Worm (Caenorhabditis elegans) whole organism, L1 larva: ENCODE data around the gene ZK512.2.

Source experiments
- C16A3.4 ChIP-seq: fragments of 150-350 bp; optimal IDR thresholded peaks from 2 replicates; lab custom pipeline; 2014; ENCODE audit warnings: missing biosample characterization, missing genetic modification characterization
- C34B4.2 ChIP-seq: sonication (generic microtip); optimal IDR thresholded peaks from 2 replicates; lab custom pipeline; 2017; ENCODE audit warnings: mild to moderate bottlenecking, missing genetic modification characterization, missing compliant biosample characterization
- alr-1 ChIP-seq: fragments of 200-800 bp; sonication (Bioruptor generic); optimal IDR thresholded peaks from 2 replicates; lab custom pipeline; 2018; ENCODE audit warnings: borderline replicate concordance, mild to moderate bottlenecking, missing genetic modification characterization, missing compliant biosample characterization
- aly-2 ChIP-seq: fragments of 150-350 bp; optimal IDR thresholded peaks from 2 replicates; lab custom pipeline; 2014; ENCODE audit warnings: missing biosample characterization, missing genetic modification characterization
- blmp-1 ChIP-seq: fragments of 150-350 bp; optimal IDR thresholded peaks from 2 replicates; lab custom pipeline; 2014; ENCODE audit warnings: missing biosample characterization, missing genetic modification characterization
- ceh-63 ChIP-seq: fragments of 200-800 bp; sonication (Bioruptor generic); optimal IDR thresholded peaks from 2 replicates; lab custom pipeline; 2018; ENCODE audit warnings: mild to moderate bottlenecking, missing genetic modification characterization, missing compliant biosample characterization
- ces-1 ChIP-seq: fragments of 150-350 bp; optimal IDR thresholded peaks from 2 replicates; lab custom pipeline; 2014; ENCODE audit warnings: missing biosample characterization, missing genetic modification reagents, missing genetic modification characterization
- dpl-1 ChIP-seq, 3 experiments: fragments of 150-350 bp in 2 of 3; sonication (generic microtip) in 1 of 3; optimal IDR thresholded peaks; 2 replicates each; lab custom pipeline; 2014 to 2017; ENCODE audit warnings: missing biosample characterization in 3 of 3, missing genetic modification characterization in 3 of 3, missing genetic modification reagents in 3 of 3
- dsc-1 ChIP-seq: sonication (generic microtip); optimal IDR thresholded peaks from 2 replicates; lab custom pipeline; 2016; ENCODE audit warnings: mild to moderate bottlenecking, missing genetic modification characterization, missing compliant biosample characterization
- efl-1 ChIP-seq, 4 experiments: fragments of 150-350 bp; optimal IDR thresholded peaks in 3 of 4; peaks in 1 of 4; 1 replicate in 1 of 4; 2 replicates in 3 of 4; lab custom pipeline; 2014; ENCODE audit warnings: missing biosample characterization in 2 of 4, missing genetic modification characterization in 2 of 4, missing genetic modification reagents in 2 of 4
- egl-13 ChIP-seq: sonication (generic microtip); optimal IDR thresholded peaks from 2 replicates; lab custom pipeline; 2016; ENCODE audit warnings: missing genotype, missing genetic modification reagents, missing genetic modification characterization, missing compliant biosample characterization
- egl-27 ChIP-seq, 2 experiments: fragments of 150-350 bp in 1 of 2; sonication (generic microtip); optimal IDR thresholded peaks; 3 replicates each; lab custom pipeline; 2017 to 2018; ENCODE audit warnings: missing biosample characterization in 2 of 2, missing genetic modification characterization in 2 of 2, missing genetic modification reagents in 2 of 2
- elt-2 ChIP-seq: sonication (generic microtip); optimal IDR thresholded peaks from 2 replicates; lab custom pipeline; 2016; ENCODE audit warnings: missing genetic modification characterization, mild to moderate bottlenecking, inconsistent platforms, missing compliant biosample characterization, missing genetic modification reagents
- fkh-10 ChIP-seq: sonication (generic microtip); optimal IDR thresholded peaks from 2 replicates; lab custom pipeline; 2017; ENCODE audit warnings: missing biosample characterization, missing genetic modification reagents, missing genetic modification characterization
- fkh-4 ChIP-seq: sonication (generic microtip); optimal IDR thresholded peaks from 2 replicates; lab custom pipeline; 2016; ENCODE audit warnings: missing compliant biosample characterization, missing genetic modification characterization, borderline replicate concordance
- hlh-4 ChIP-seq: sonication (generic microtip); optimal IDR thresholded peaks from 2 replicates; lab custom pipeline; 2016; ENCODE audit warnings: mild to moderate bottlenecking, missing genetic modification characterization, missing compliant biosample characterization
- lin-14 ChIP-seq: fragments of 200-800 bp; sonication (Bioruptor generic); optimal IDR thresholded peaks from 2 replicates; lab custom pipeline; 2018; ENCODE audit warnings: mild to moderate bottlenecking, missing genetic modification characterization, moderate library complexity, missing compliant biosample characterization
- lin-15B ChIP-seq: fragments of 150-350 bp; sonication (generic microtip); optimal IDR thresholded peaks from 3 replicates; lab custom pipeline; 2014; ENCODE audit warnings: missing biosample characterization, missing genetic modification characterization
- lin-39 ChIP-seq: fragments of 150-350 bp; optimal IDR thresholded peaks from 2 replicates; lab custom pipeline; 2014; ENCODE audit warnings: missing biosample characterization, missing genetic modification reagents, missing genetic modification characterization
- lir-3 ChIP-seq: sonication (generic microtip); optimal IDR thresholded peaks from 2 replicates; lab custom pipeline; 2016; ENCODE audit warnings: mild to moderate bottlenecking, missing genetic modification characterization, moderate library complexity, missing compliant biosample characterization; ENCODE audit not compliant: poor library complexity
- mdl-1 ChIP-seq, 2 experiments: fragments of 150-350 bp; optimal IDR thresholded peaks; 2 replicates each; lab custom pipeline; 2014 to 2017; ENCODE audit warnings: missing biosample characterization in 2 of 2, missing genetic modification characterization in 2 of 2, inconsistent platforms in 1 of 2
- mef-2 ChIP-seq: fragments of 150-350 bp; optimal IDR thresholded peaks from 2 replicates; lab custom pipeline; 2014; ENCODE audit warnings: missing biosample characterization, missing genetic modification characterization
- mep-1 ChIP-seq: fragments of 150-350 bp; optimal IDR thresholded peaks from 2 replicates; lab custom pipeline; 2014; ENCODE audit warnings: missing biosample characterization, missing genetic modification characterization
- nhr-20 ChIP-seq: sonication (generic microtip); optimal IDR thresholded peaks from 2 replicates; lab custom pipeline; 2016; ENCODE audit warnings: mild to moderate bottlenecking, missing genetic modification characterization, missing compliant biosample characterization
- nhr-71 ChIP-seq: sonication (generic microtip); optimal IDR thresholded peaks from 2 replicates; lab custom pipeline; 2016; ENCODE audit warnings: mild to moderate bottlenecking, missing genetic modification characterization, moderate library complexity, missing compliant biosample characterization
- nhr-76 ChIP-seq: sonication (generic microtip); optimal IDR thresholded peaks from 2 replicates; lab custom pipeline; 2017; ENCODE audit warnings: missing biosample characterization, missing genetic modification characterization
- nhr-77 ChIP-seq: fragments of 150-350 bp; optimal IDR thresholded peaks from 2 replicates; lab custom pipeline; 2014; ENCODE audit warnings: missing biosample characterization, missing genetic modification characterization
- nhr-85 ChIP-seq: sonication (generic microtip); peaks from one replicate; lab custom pipeline; 2016; ENCODE audit warnings: missing genetic modification characterization, inconsistent platforms, missing compliant biosample characterization
- nhr-90 ChIP-seq: sonication (generic microtip); optimal IDR thresholded peaks from 2 replicates; lab custom pipeline; 2016; ENCODE audit warnings: mild to moderate bottlenecking, missing genetic modification characterization, missing compliant biosample characterization; ENCODE audit not compliant: poor library complexity
- pag-3 ChIP-seq: sonication (generic microtip); optimal IDR thresholded peaks from 2 replicates; lab custom pipeline; 2017; ENCODE audit warnings: missing genetic modification characterization, mild to moderate bottlenecking, missing compliant biosample characterization, antibody characterized with exemption, borderline replicate concordance; ENCODE audit not compliant: insufficient read depth
- pax-3 ChIP-seq: fragments of 200-800 bp; sonication (Bioruptor generic); optimal IDR thresholded peaks from 2 replicates; lab custom pipeline; 2018; ENCODE audit warnings: mild to moderate bottlenecking, missing genetic modification characterization, moderate library complexity, missing compliant biosample characterization
- pqm-1 ChIP-seq: sonication (generic microtip); optimal IDR thresholded peaks from 3 replicates; lab custom pipeline; 2017; ENCODE audit warnings: missing biosample characterization, missing genetic modification characterization
- rnt-1 ChIP-seq: sonication (generic microtip); optimal IDR thresholded peaks from 2 replicates; lab custom pipeline; 2016; ENCODE audit warnings: mild to moderate bottlenecking, missing genetic modification characterization, moderate library complexity, missing compliant biosample characterization
- skn-1 ChIP-seq: fragments of 150-350 bp; optimal IDR thresholded peaks from 2 replicates; lab custom pipeline; 2014; ENCODE audit warnings: missing biosample characterization, missing genetic modification characterization
- snu-23 ChIP-seq: sonication (generic microtip); optimal IDR thresholded peaks from 2 replicates; lab custom pipeline; 2016; ENCODE audit warnings: missing genetic modification characterization, missing compliant biosample characterization
- sox-4 ChIP-seq: sonication (generic microtip); optimal IDR thresholded peaks from 2 replicates; lab custom pipeline; 2016; ENCODE audit warnings: missing genetic modification characterization, missing compliant biosample characterization
- sup-37 ChIP-seq: fragments of 200-800 bp; sonication (Bioruptor generic); optimal IDR thresholded peaks from 2 replicates; lab custom pipeline; 2018; ENCODE audit warnings: mild to moderate bottlenecking, missing genetic modification characterization, missing compliant biosample characterization
- unc-130 ChIP-seq: fragments of 150-350 bp; optimal IDR thresholded peaks from 2 replicates; lab custom pipeline; 2017; ENCODE audit warnings: missing biosample characterization, missing genetic modification characterization, inconsistent platforms
- unc-86 ChIP-seq: sonication (generic microtip); optimal IDR thresholded peaks from 2 replicates; lab custom pipeline; 2016; ENCODE audit warnings: missing genetic modification characterization, missing compliant biosample characterization
- vab-15 ChIP-seq: sonication (generic microtip); optimal IDR thresholded peaks from 2 replicates; lab custom pipeline; 2017; ENCODE audit warnings: missing genotype, mild to moderate bottlenecking, missing genetic modification characterization, missing compliant biosample characterization
- xbp-1 ChIP-seq: sonication (generic microtip); optimal IDR thresholded peaks from 2 replicates; lab custom pipeline; 2016; ENCODE audit warnings: missing genetic modification characterization, missing compliant biosample characterization
- ztf-11 ChIP-seq, 2 experiments: sonication (generic microtip); optimal IDR thresholded peaks; 2 replicates each; lab custom pipeline; 2016 to 2017; ENCODE audit warnings: missing genetic modification characterization in 2 of 2, missing biosample characterization in 1 of 2, missing compliant biosample characterization in 1 of 2
- ztf-4 ChIP-seq: fragments of 150-350 bp; optimal IDR thresholded peaks from 2 replicates; lab custom pipeline; 2014; ENCODE audit warnings: missing biosample characterization, missing genetic modification characterization

Gene ZK512.2

DNA sequence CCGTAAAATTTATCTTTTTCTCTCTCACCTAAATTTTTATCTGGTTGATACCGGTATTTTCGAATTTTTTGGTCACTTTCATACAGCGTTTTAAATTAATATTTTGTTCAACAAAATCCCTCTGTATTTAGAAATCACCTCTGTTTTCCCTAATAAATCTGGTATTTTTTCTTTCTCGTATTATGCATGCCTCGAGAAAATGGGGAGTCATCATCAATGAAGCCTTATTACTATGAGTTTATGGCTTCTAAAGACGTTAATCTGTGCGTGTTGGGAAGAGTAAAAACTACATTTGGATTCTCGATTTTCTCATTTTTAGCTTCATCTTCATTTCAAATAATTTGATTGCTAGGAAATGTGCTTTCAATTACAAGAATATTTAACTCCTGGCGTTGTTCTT lies 41.1 kb upstream of the ZK512.2 start, which contains the start of gene ZC84.7:
TSS of gene ZC84.7 (plus strand) at position 301 of the 400 bp plus-strand sequence.
- TF ChIP-seq nhr-76 (tag; lab: Kevin White, UChicago) (no peak), pax-3 (no peak), elt-2 (tag; lab: Kevin White, UChicago) (no peak), efl-1 (optimal IDR thresholded peaks at IDR 0.05; lab: Kevin White, UChicago) (no peak), efl-1 (GFP tag; optimal IDR thresholded peaks at IDR 0.05 in 1 of 2; lab: Kevin White, UChicago) (peak in 1 of 2 experiments; percentile 5)

DNA sequence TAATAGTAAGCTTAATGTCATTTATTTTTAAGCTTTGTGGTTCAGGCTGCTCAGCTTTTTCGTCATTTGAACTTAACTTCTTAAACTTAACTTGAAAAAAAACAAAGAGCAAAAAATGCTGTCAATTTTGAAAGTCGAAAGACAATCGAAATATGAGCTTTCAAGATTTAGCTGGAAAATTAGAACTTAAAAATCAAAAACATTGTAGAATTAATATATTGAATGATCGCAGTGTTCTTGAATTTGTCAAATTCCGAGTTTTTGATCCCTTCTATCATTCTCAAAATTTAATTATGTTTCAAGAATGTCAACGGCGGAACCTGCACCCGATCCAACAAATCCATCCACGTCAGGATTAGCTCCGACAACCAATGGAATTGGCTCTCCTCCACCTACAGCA lies 36.7 kb upstream of the ZK512.2 start, which contains the start of gene tax-4:
TSS of gene tax-4 (plus strand) at position 301 of the 400 bp plus-strand sequence.
- no peak for TF ChIP-seq C34B4.2 (tag; lab: Kevin White, UChicago)
- no peak for TF ChIP-seq lin-15B (tag; lab: Kevin White, UChicago)
- TF ChIP-seq, all 84 proteins: peak for 0

DNA sequence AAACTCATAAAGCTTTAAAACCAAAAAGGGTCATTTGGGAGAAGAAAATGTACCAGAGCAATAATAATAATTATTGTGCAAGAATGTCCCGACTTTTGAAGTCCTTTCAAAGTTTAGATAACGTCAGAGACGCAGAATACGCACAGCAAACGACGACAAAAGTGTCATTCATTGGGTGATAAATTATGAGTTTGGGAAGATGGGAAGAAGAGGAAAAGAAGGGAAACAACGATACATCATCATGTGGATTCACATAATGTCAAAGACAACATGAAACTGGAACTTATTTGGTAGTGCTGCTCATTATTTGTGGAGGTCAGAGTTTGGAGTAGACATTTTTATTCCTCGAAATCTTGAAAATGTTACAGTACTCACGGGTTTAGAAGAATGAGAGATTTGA lies 33.3 kb upstream of the ZK512.2 start:
- no peak for TF ChIP-seq nhr-77
- TF ChIP-seq ces-1: no peak
- no peak for TF ChIP-seq lin-39
- no peak for TF ChIP-seq ceh-63
- no peak for TF ChIP-seq C34B4.2 (tag; lab: Kevin White, UChicago)
- TF ChIP-seq egl-27 (tag; optimal IDR thresholded peaks at IDR 0.05; lab: Kevin White, UChicago): no peak
- no peak for TF ChIP-seq nhr-71 (tag; lab: Kevin White, UChicago)
- no peak for TF ChIP-seq xbp-1
- no peak for TF ChIP-seq nhr-76 (tag; lab: Kevin White, UChicago)
- TF ChIP-seq mep-1: no peak
- TF ChIP-seq egl-13 (tag; lab: Kevin White, UChicago): no peak
- no peak for TF ChIP-seq nhr-90 (tag; lab: Kevin White, UChicago)
- TF ChIP-seq, all 84 proteins: peak for 0

DNA sequence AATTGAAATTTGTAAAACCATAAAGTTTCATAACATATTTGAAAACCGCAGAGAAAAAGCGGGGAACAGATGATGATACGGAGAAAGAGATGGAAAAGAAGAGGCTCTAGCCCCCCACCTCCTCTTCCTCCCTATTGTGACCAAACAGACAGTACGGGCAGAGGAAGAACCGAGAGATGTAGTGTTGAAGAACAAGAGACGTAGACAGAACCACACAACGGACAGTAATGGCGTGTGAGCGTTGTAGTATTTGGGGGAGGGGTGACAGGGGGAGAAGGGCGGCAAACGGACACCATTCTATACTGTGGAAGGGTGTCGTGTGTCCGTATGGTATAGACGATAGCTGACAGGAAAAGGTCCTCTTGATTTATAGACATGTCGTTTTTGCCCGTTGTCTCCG lies 31.4 kb upstream of the ZK512.2 start:
- no peak for TF ChIP-seq unc-130
- peak; percentile 6 for TF ChIP-seq rnt-1
- peak in 1 of 2 experiments; percentile 18 for TF ChIP-seq ztf-11 (tag; optimal IDR thresholded peaks at IDR 0.05; lab: Kevin White, UChicago)
- TF ChIP-seq dsc-1 (tag; lab: Kevin White, UChicago): no peak
- TF ChIP-seq C34B4.2 (tag; lab: Kevin White, UChicago): no peak
- no peak for TF ChIP-seq C16A3.4 (tag; lab: Kevin White, UChicago)
- peak; percentile 11 for TF ChIP-seq nhr-20 (tag; lab: Kevin White, UChicago)
- TF ChIP-seq mep-1: peak; percentile 2
- no peak for TF ChIP-seq fkh-4 (tag; lab: Kevin White, UChicago)
- TF ChIP-seq pqm-1: no peak
- TF ChIP-seq vab-15 (tag; lab: Kevin White, UChicago): no peak
- no peak for TF ChIP-seq sox-4 (tag; lab: Kevin White, UChicago)
- TF ChIP-seq sup-37 (GFP tag; lab: Kevin White, UChicago): no peak
- TF ChIP-seq lir-3: no peak
- TF ChIP-seq elt-2 (tag; lab: Kevin White, UChicago): no peak
- TF ChIP-seq ztf-4 (tag; lab: Kevin White, UChicago): no peak
- no peak for TF ChIP-seq hlh-4 (tag; lab: Kevin White, UChicago)
- TF ChIP-seq efl-1 (optimal IDR thresholded peaks at IDR 0.05; lab: Kevin White, UChicago): no peak
- TF ChIP-seq efl-1 (GFP tag; optimal IDR thresholded peaks at IDR 0.05 in 1 of 2; lab: Kevin White, UChicago): no peak
- no peak for TF ChIP-seq dpl-1 (GFP tag; optimal IDR thresholded peaks at IDR 0.05; lab: Kevin White, UChicago)
- no peak for TF ChIP-seq aly-2 (tag; lab: Kevin White, UChicago)
- no peak for TF ChIP-seq snu-23 (GFP tag; lab: Kevin White, UChicago)
- no peak for TF ChIP-seq alr-1 (tag; lab: Kevin White, UChicago)
- TF ChIP-seq nhr-85: no peak
- TF ChIP-seq lin-14 (GFP tag; lab: Kevin White, UChicago): peak; percentile 29
- no peak for TF ChIP-seq fkh-10 (GFP tag; lab: Kevin White, UChicago)
- TF ChIP-seq blmp-1 (tag; lab: Kevin White, UChicago): peak; percentile 43
- no peak for TF ChIP-seq mef-2 (tag; lab: Kevin White, UChicago)
- TF ChIP-seq pag-3 (tag; lab: Kevin White, UChicago): no peak
- TF ChIP-seq skn-1: no peak
- TF ChIP-seq mdl-1 (tag; optimal IDR thresholded peaks at IDR 0.05; lab: Kevin White, UChicago): no peak
- TF ChIP-seq unc-86 (tag; lab: Kevin White, UChicago): no peak
